Fruit fly (Drosophila melanogaster): ENCODE measurements around the gene CG42821.

CG42821 gene

DNA sequence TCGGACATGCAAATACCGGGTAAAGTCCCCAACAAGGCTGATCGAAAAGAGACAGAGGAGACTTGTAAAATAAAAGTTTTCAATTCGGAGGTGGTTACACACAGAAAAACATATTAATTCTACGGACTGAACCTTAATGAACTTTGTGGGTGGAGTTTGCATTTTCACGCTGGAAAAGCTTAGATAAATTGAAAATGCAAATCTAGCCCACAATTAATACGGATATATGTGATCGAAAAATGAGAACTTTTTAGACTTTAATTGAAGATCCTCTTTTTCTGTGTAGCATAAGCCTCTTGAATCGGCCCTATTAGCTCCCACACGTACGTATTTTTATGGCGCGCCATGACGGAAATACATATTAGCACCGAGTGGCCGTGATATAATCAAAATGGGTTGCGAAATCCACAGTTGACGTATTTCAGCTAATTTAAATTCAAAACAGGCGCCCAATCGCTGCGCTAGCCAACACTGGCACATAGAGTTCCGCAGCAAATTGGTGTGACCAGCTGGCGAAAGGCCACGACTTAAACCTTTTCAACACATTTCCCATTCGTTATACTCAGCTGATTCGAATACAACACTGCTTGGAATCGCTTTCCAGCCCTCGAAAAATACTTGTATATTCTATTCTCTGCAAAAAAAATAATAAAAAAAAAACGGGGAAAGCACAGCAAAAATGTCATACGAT, 27.4 kb upstream of the CG42821 start (continued):
- TF ChIP-seq CG1602 (GFP tag; optimal IDR thresholded peaks at IDR 0.05) (no peak), abd-A (tag; optimal IDR thresholded peaks at IDR 0.05) (peak; percentile 28), CG9437 (GFP tag; optimal IDR thresholded peaks at IDR 0.05) (peak; percentile 55), sima (GFP tag; optimal IDR thresholded peaks at IDR 0.05) (no peak), CG17359 (tag; optimal IDR thresholded peaks at IDR 0.05) (peak; percentile 53), Stat92E (GFP tag; optimal IDR thresholded peaks at IDR 0.05) (no peak), CrebB (tag; optimal IDR thresholded peaks at IDR 0.05) (peak; percentile 34), Hey (tag; optimal IDR thresholded peaks at IDR 0.05) (no peak), CG3281 (GFP tag; optimal IDR thresholded peaks at IDR 0.05) (peak; percentile 71), gsb (GFP tag; IDR thresholded peaks at IDR 0.05) (peak; percentile 46; the same call in 1 of the 2 replicates), scrt (GFP tag; optimal IDR thresholded peaks at IDR 0.05) (peak; percentile 34), CG4707 (GFP tag; optimal IDR thresholded peaks at IDR 0.05) (no peak), tgo (GFP tag; IDR thresholded peaks at IDR 0.05) (peak; percentile 71; the same call in 2 of the 3 replicates), unpg (GFP tag; optimal IDR thresholded peaks at IDR 0.05) (peak; percentile 7), Vsx1 (GFP tag; optimal IDR thresholded peaks at IDR 0.05) (peak; percentile 95), pzg (GFP tag; optimal IDR thresholded peaks at IDR 0.05) (peak; percentile 96), da (GFP tag; optimal IDR thresholded peaks at IDR 0.05) (no peak), ci (GFP tag; IDR thresholded peaks at IDR 0.05) (peak; percentile 85), CG3407 (GFP tag; optimal IDR thresholded peaks at IDR 0.05) (no peak), Awh (GFP tag; IDR thresholded peaks at IDR 0.05) (no peak), fu2 (GFP tag; optimal IDR thresholded peaks at IDR 0.05) (peak; percentile 61), CG8359 (GFP tag; optimal IDR thresholded peaks at IDR 0.05; ENCODE audit: borderline replicate concordance) (peak; percentile 9), CG32772 (GFP tag; IDR thresholded peaks at IDR 0.05) (peak; percentile 71), NfI (GFP tag; optimal IDR thresholded peaks at IDR 0.05) (peak; percentile 61), Xbp1 (GFP tag; optimal IDR thresholded peaks at IDR 0.05) (peak; percentile 76), pita (GFP tag; optimal IDR thresholded peaks at IDR 0.05) (no peak), seq (GFP tag; IDR thresholded peaks at IDR 0.05) (peak; percentile 68), CG7928 (GFP tag; optimal IDR thresholded peaks at IDR 0.05) (peak; percentile 96), Dip2 (GFP tag; IDR thresholded peaks at IDR 0.05) (no peak), hkb (optimal IDR thresholded peaks at IDR 0.05) (peak; percentile 43), hkb (GFP tag; IDR thresholded peaks at IDR 0.05) (peak; percentile 52; the same call in 1 of the 2 replicates), chif (GFP tag; optimal IDR thresholded peaks at IDR 0.05) (peak; percentile 55 to 56), nau (GFP tag; optimal IDR thresholded peaks at IDR 0.05) (peak; percentile 17), sqz (GFP tag; optimal IDR thresholded peaks at IDR 0.05) (peak; percentile 93), CG30403 (GFP tag; optimal IDR thresholded peaks at IDR 0.05) (peak; percentile 61), CG7987 (GFP tag; optimal IDR thresholded peaks at IDR 0.05) (peak; percentile 65), CG13296 (GFP tag; optimal IDR thresholded peaks at IDR 0.05) (peak; percentile 50), eve (GFP tag; optimal IDR thresholded peaks at IDR 0.05) (peak in 1 of 2 experiments; percentile 87), ttk (GFP tag; IDR thresholded peaks at IDR 0.05) (peak; percentile 35; the same call in 1 of the 2 replicates), ftz-f1 (GFP tag; optimal IDR thresholded peaks at IDR 0.05) (peak; percentile 81), CG16815 (GFP tag; optimal IDR thresholded peaks at IDR 0.05) (no peak), yki (optimal IDR thresholded peaks at IDR 0.05) (no peak), CG31365 (tag; optimal IDR thresholded peaks at IDR 0.05) (peak; percentile 63), chinmo (GFP tag; IDR thresholded peaks at IDR 0.05; ENCODE audit: partially characterized antibody) (no peak; the same call in 3 of the 4 replicates), CG10654 (GFP tag; optimal IDR thresholded peaks at IDR 0.05) (peak; percentile 10), Opbp (GFP tag; IDR thresholded peaks at IDR 0.05; ENCODE audit: partially characterized antibody) (peak; percentile 72), ranshi (GFP tag; IDR thresholded peaks at IDR 0.05) (peak; percentile 14; the same call in 1 of the 2 replicates), CG3065 (GFP tag; optimal IDR thresholded peaks at IDR 0.05) (no peak), mld (GFP tag; IDR thresholded peaks at IDR 0.05; ENCODE audit: partially characterized antibody) (no peak)

Measured in whole organism, embryonic.